Worm (Caenorhabditis elegans) whole organism, L4 larva: Measurements from ENCODE around the gene F14D7.18.

Source experiments
- ceh-82 ChIP-seq: sonication (generic microtip); optimal IDR thresholded peaks from 2 replicates; lab custom pipeline; 2017; ENCODE audit warnings: missing biosample characterization, missing genetic modification characterization
- cey-2 ChIP-seq: sonication (generic microtip); optimal IDR thresholded peaks from 3 replicates; lab custom pipeline; 2017; ENCODE audit warnings: missing genetic modification characterization, mild to moderate bottlenecking, missing compliant biosample characterization, antibody characterized with exemption, borderline replicate concordance; ENCODE audit not compliant: insufficient read depth
- gei-8 ChIP-seq: fragments of 200-800 bp; sonication (Bioruptor generic); optimal IDR thresholded peaks from 2 replicates; lab custom pipeline; 2018; ENCODE audit warnings: mild to moderate bottlenecking, missing genetic modification characterization, missing compliant biosample characterization
- pqm-1 ChIP-seq: sonication (generic microtip); optimal IDR thresholded peaks from 2 replicates; lab custom pipeline; 2017; ENCODE audit warnings: missing biosample characterization, missing genetic modification characterization
- zip-11 ChIP-seq: fragments of 200-800 bp; sonication (Bioruptor generic); IDR thresholded peaks from 2 replicates; pipeline ENCODE4 v1.3.6; 2022; ENCODE audit warnings: missing genetic modification characterization, missing compliant biosample characterization

ce11 chrV:14322743-14323142, 32.2 kb upstream of the F14D7.18 start, which contains the start of gene F47B8.3:
- TF ChIP-seq gei-8 (GFP tag; lab: Kevin White, UChicago) (no peak), zip-11 (GFP tag; lab: Robert Waterston, UW) (no peak), ceh-82 (tag; lab: Kevin White, UChicago) (no peak), cey-2 (tag; lab: Kevin White, UChicago) (no peak), pqm-1 (tag; lab: Kevin White, UChicago) (no peak)
